Worm (Caenorhabditis elegans) whole organism, L4/young adult: ENCODE results near the gene npr-9.

Experiments used
- dao-5 ChIP-seq: sonication (generic microtip); optimal IDR thresholded peaks from 2 replicates; lab custom pipeline; 2016; ENCODE audit warnings: missing genotype, missing genetic modification characterization, moderate library complexity, missing compliant biosample characterization
- him-1 ChIP-seq: sonication (generic microtip); optimal IDR thresholded peaks from 2 replicates; lab custom pipeline; 2016; ENCODE audit warnings: missing genotype, missing genetic modification reagents, missing genetic modification characterization, missing compliant biosample characterization

ce11 chrX:11287617-11288016 lies 41.9 kb upstream of the npr-9 start, which contains the start of gene F38B2.4:
- TF ChIP-seq him-1 (tag; lab: Kevin White, UChicago) (no peak), dao-5 (no peak)
